Worm (Caenorhabditis elegans): ENCODE results near the gene rgs-6.

- no peak for TF ChIP-seq spr-1 (tag; optimal IDR thresholded peaks at IDR 0.05)
- TF ChIP-seq snpc-4 (tag; optimal IDR thresholded peaks at IDR 0.05) = no peak
- no peak for TF ChIP-seq hif-1 (tag; optimal IDR thresholded peaks at IDR 0.05)
- TF ChIP-seq zip-11 (GFP tag; IDR thresholded peaks at IDR 0.05) = no peak
- TF ChIP-seq mxl-3 (GFP tag; optimal IDR thresholded peaks at IDR 0.05) = peak; percentile 78
- TF ChIP-seq ZK546.5 (tag; optimal IDR thresholded peaks at IDR 0.05) = no peak
- peak; percentile 66 for TF ChIP-seq nhr-77 (tag; optimal IDR thresholded peaks at IDR 0.05)
These were observed 37.4 kb downstream of the rgs-6 start for ce11 chrX:5696197-5696596.

All from whole organism, L4 larva.